Worm (Caenorhabditis elegans): ENCODE results near the gene kin-4.

- TF ChIP-seq fkh-3 (tag; optimal IDR thresholded peaks at IDR 0.05) = no peak
- TF ChIP-seq atf-7 (tag; optimal IDR thresholded peaks at IDR 0.05) = no peak
- no peak for TF ChIP-seq dox-1 (GFP tag; IDR thresholded peaks at IDR 0.05)
Measured at ce11 chrIV:11465125-11465524, 39.6 kb downstream of the kin-4 start, which contains the start of gene C10C6.3.
